Worm (Caenorhabditis elegans) whole organism, early embryonic: Measurements from ENCODE around the gene srbc-78.

ENCODE experiments used
- B0310.2 ChIP-seq: sonication (generic microtip); optimal IDR thresholded peaks from 2 replicates; lab custom pipeline; 2016; ENCODE audit warnings: mild to moderate bottlenecking, missing genetic modification characterization, missing compliant biosample characterization
- F13C5.2 ChIP-seq: sonication (generic microtip); optimal IDR thresholded peaks from 2 replicates; lab custom pipeline; 2017; ENCODE audit warnings: mild to moderate bottlenecking, missing genetic modification characterization, inconsistent platforms, missing compliant biosample characterization
- aly-1 ChIP-seq: sonication (generic microtip); optimal IDR thresholded peaks from 2 replicates; lab custom pipeline; 2016; ENCODE audit warnings: missing genetic modification characterization, missing compliant biosample characterization
- ama-1 ChIP-seq: fragments of 150-350 bp; optimal IDR thresholded peaks from 2 replicates; lab custom pipeline; 2014
- ceh-13 ChIP-seq: fragments of 200-800 bp; sonication (Bioruptor generic); optimal IDR thresholded peaks from 2 replicates; lab custom pipeline; 2018; ENCODE audit warnings: mild to moderate bottlenecking, missing genetic modification characterization, missing compliant biosample characterization
- ceh-36 ChIP-seq: sonication (generic microtip); optimal IDR thresholded peaks from 2 replicates; lab custom pipeline; 2016; ENCODE audit warnings: missing genetic modification characterization, inconsistent platforms, missing compliant biosample characterization
- ets-7 ChIP-seq: sonication (generic microtip); optimal IDR thresholded peaks from 2 replicates; lab custom pipeline; 2016; ENCODE audit warnings: missing genotype, missing genetic modification characterization, missing compliant biosample characterization
- flt-1 ChIP-seq: fragments of 200-800 bp; sonication (Bioruptor generic); IDR thresholded peaks from 2 replicates; pipeline ENCODE4 v1.3.6; 2022; ENCODE audit warnings: missing genetic modification characterization, missing compliant biosample characterization
- hmbx-1 ChIP-seq: sonication (generic microtip); optimal IDR thresholded peaks from 2 replicates; lab custom pipeline; 2016; ENCODE audit warnings: mild to moderate bottlenecking, missing genetic modification characterization, missing compliant biosample characterization
- hmg-4 ChIP-seq: fragments of 200-800 bp; sonication (Bioruptor generic); optimal IDR thresholded peaks from 2 replicates; lab custom pipeline; 2018; ENCODE audit warnings: mild to moderate bottlenecking, missing genetic modification characterization, missing compliant biosample characterization
- hnd-1 ChIP-seq: sonication (generic microtip); optimal IDR thresholded peaks from 2 replicates; lab custom pipeline; 2016; ENCODE audit warnings: missing genetic modification characterization, missing compliant biosample characterization
- pes-1 ChIP-seq: fragments of 200-800 bp; sonication (Bioruptor generic); IDR thresholded peaks from 2 replicates; pipeline ENCODE4 v1.3.6; 2022; ENCODE audit warnings: missing genetic modification reagents, missing genetic modification characterization, missing compliant biosample characterization
- scrt-1 ChIP-seq: fragments of 200-800 bp; sonication (Bioruptor generic); IDR thresholded peaks from 2 replicates; pipeline ENCODE4 v1.3.6; 2022; ENCODE audit warnings: missing genetic modification characterization, missing compliant biosample characterization
- sea-1 ChIP-seq: fragments of 200-800 bp; sonication (Bioruptor generic); conservative IDR thresholded peaks from 2 replicates; pipeline ENCODE4 v1.3.6; 2022; ENCODE audit warnings: missing genetic modification characterization, missing compliant biosample characterization
- tbx-11 ChIP-seq: fragments of 200-800 bp; sonication (Bioruptor generic); IDR thresholded peaks from 2 replicates; pipeline ENCODE4 v1.3.6; 2022; ENCODE audit warnings: missing genetic modification characterization, missing compliant biosample characterization
- tbx-37 ChIP-seq: fragments of 200-800 bp; sonication (Bioruptor generic); conservative IDR thresholded peaks from 2 replicates; pipeline ENCODE4 v1.3.6; 2022; ENCODE audit warnings: missing genetic modification reagents, missing genetic modification characterization, missing compliant biosample characterization
- tra-4 ChIP-seq: sonication (generic microtip); optimal IDR thresholded peaks from 2 replicates; lab custom pipeline; 2017; ENCODE audit warnings: missing genetic modification characterization, missing compliant biosample characterization

srbc-78 gene

ce11 chrV:20476981-20477380, 12.0 kb downstream of the srbc-78 start:
- TF ChIP-seq pes-1 (GFP tag; lab: Robert Waterston, UW) (no peak), ets-7 (tag; lab: Kevin White, UChicago) (no peak), hmg-4 (GFP tag; lab: Kevin White, UChicago) (no peak), tbx-11 (GFP tag; lab: Robert Waterston, UW) (no peak), B0310.2 (no peak), tbx-37 (GFP tag; lab: Robert Waterston, UW) (no peak), tra-4 (tag; lab: Kevin White, UChicago) (no peak), aly-1 (no peak), ama-1 (lab: Kevin White, UChicago) (no peak), scrt-1 (GFP tag; lab: Robert Waterston, UW) (no peak), F13C5.2 (tag; lab: Kevin White, UChicago) (no peak), ceh-36 (no peak), ceh-13 (no peak), hmbx-1 (tag; lab: Kevin White, UChicago) (no peak), hnd-1 (tag; lab: Kevin White, UChicago) (no peak), sea-1 (no peak), flt-1 (no peak)

ce11 chrV:20476514-20476913, 12.5 kb downstream of the srbc-78 start:
- TF ChIP-seq ceh-36 (no peak), hmbx-1 (tag; lab: Kevin White, UChicago) (no peak), F13C5.2 (tag; lab: Kevin White, UChicago) (no peak), scrt-1 (GFP tag; lab: Robert Waterston, UW) (no peak), tbx-37 (GFP tag; lab: Robert Waterston, UW) (no peak)

- no peak for TF ChIP-seq F13C5.2 (tag; lab: Kevin White, UChicago)
- TF ChIP-seq ceh-13 = no peak
- TF ChIP-seq flt-1 = no peak
- TF ChIP-seq hnd-1 (tag; lab: Kevin White, UChicago) = no peak
- TF ChIP-seq pes-1 (GFP tag; lab: Robert Waterston, UW) = no peak
- no peak for TF ChIP-seq tra-4 (tag; lab: Kevin White, UChicago)
- TF ChIP-seq hmg-4 (GFP tag; lab: Kevin White, UChicago) = no peak
- no peak for TF ChIP-seq B0310.2
- TF ChIP-seq aly-1 = no peak
- TF ChIP-seq hmbx-1 (tag; lab: Kevin White, UChicago) = no peak
- no peak for TF ChIP-seq scrt-1 (GFP tag; lab: Robert Waterston, UW)
- TF ChIP-seq tbx-11 (GFP tag; lab: Robert Waterston, UW) = no peak
- no peak for TF ChIP-seq ceh-36
These were observed 13.2 kb downstream of the srbc-78 start, which contains the start of gene B0250.7 for ce11 chrV:20475830-20476229. Gene B0250.7 (minus strand): TSS chrV:20476061.

- TF ChIP-seq scrt-1 (GFP tag; lab: Robert Waterston, UW) (no peak), ama-1 (lab: Kevin White, UChicago) (no peak), tbx-37 (GFP tag; lab: Robert Waterston, UW) (no peak), ceh-36 (no peak), tbx-11 (GFP tag; lab: Robert Waterston, UW) (no peak), flt-1 (no peak), hmbx-1 (tag; lab: Kevin White, UChicago) (no peak), tra-4 (tag; lab: Kevin White, UChicago) (no peak), hnd-1 (tag; lab: Kevin White, UChicago) (no peak), ceh-13 (no peak), sea-1 (no peak), aly-1 (no peak)
These were observed 14.0 kb downstream of the srbc-78 start for ce11 chrV:20475029-20475428.

- no peak for TF ChIP-seq F13C5.2 (tag; lab: Kevin White, UChicago)
- no peak for TF ChIP-seq flt-1
- TF ChIP-seq tbx-37 (GFP tag; lab: Robert Waterston, UW) = no peak
- no peak for TF ChIP-seq tbx-11 (GFP tag; lab: Robert Waterston, UW)
- no peak for TF ChIP-seq B0310.2
- TF ChIP-seq ceh-36 = no peak
- TF ChIP-seq tra-4 (tag; lab: Kevin White, UChicago) = no peak
- no peak for TF ChIP-seq sea-1
- TF ChIP-seq hmbx-1 (tag; lab: Kevin White, UChicago) = no peak
- no peak for TF ChIP-seq hmg-4 (GFP tag; lab: Kevin White, UChicago)
- TF ChIP-seq hnd-1 (tag; lab: Kevin White, UChicago) = no peak
- TF ChIP-seq ets-7 (tag; lab: Kevin White, UChicago) = no peak
These were observed 18.6 kb downstream of the srbc-78 start, which contains the start of gene B0250.8 for ce11 chrV:20470385-20470784. Gene B0250.8 (minus strand): TSS chrV:20470485.

ce11 chrV:20464778-20465177, 24.2 kb downstream of the srbc-78 start:
- TF ChIP-seq hmg-4 (GFP tag; lab: Kevin White, UChicago) = peak; percentile 9
- TF ChIP-seq scrt-1 (GFP tag; lab: Robert Waterston, UW) = no peak

ce11 chrV:20460808-20461207, 28.2 kb downstream of the srbc-78 start, which contains the start of gene B0250.18:
Gene B0250.18 (minus strand): TSS chrV:20460908.
- no peak for TF ChIP-seq F13C5.2 (tag; lab: Kevin White, UChicago)

- TF ChIP-seq tra-4 (tag; lab: Kevin White, UChicago) (no peak), ceh-13 (no peak), scrt-1 (GFP tag; lab: Robert Waterston, UW) (no peak), pes-1 (GFP tag; lab: Robert Waterston, UW) (no peak), ets-7 (tag; lab: Kevin White, UChicago) (no peak), ceh-36 (no peak), hnd-1 (tag; lab: Kevin White, UChicago) (no peak), tbx-11 (GFP tag; lab: Robert Waterston, UW) (no peak), tbx-37 (GFP tag; lab: Robert Waterston, UW) (no peak), B0310.2 (no peak), sea-1 (no peak), ama-1 (lab: Kevin White, UChicago) (no peak), flt-1 (no peak), hmg-4 (GFP tag; lab: Kevin White, UChicago) (no peak)
These were observed 31.8 kb downstream of the srbc-78 start for ce11 chrV:20457155-20457554.
